Worm (Caenorhabditis elegans) whole organism, midembryonic: ENCODE results near the gene K10H10.12.

Source experiments
- flt-1 ChIP-seq: fragments of 200-800 bp; sonication (Bioruptor generic); IDR thresholded peaks from 2 replicates; pipeline ENCODE4 v1.3.6; 2022; ENCODE audit warnings: missing genetic modification characterization, missing compliant biosample characterization
- klf-2 ChIP-seq: fragments of 200-800 bp; sonication (Bioruptor generic); conservative IDR thresholded peaks from 2 replicates; pipeline ENCODE4 v1.3.6; 2022; ENCODE audit warnings: missing genetic modification reagents, missing genetic modification characterization, missing compliant biosample characterization

ce11 chrII:14492592-14493196, 13.5 kb downstream of the K10H10.12 start:
- TF ChIP-seq klf-2 (GFP tag; lab: Robert Waterston, UW): no peak
- TF ChIP-seq flt-1: no peak
